Fruit fly (Drosophila melanogaster) whole organism, embryonic: ENCODE data around the gene CG1074.

Source experiments
- B-H1 ChIP-seq: fragments of 200-800 bp; sonication (Bioruptor generic); IDR thresholded peaks from 3 replicates; pipeline ENCODE4 v1.3.6; 2022; ENCODE audit warnings: missing biosample characterization, missing genetic modification characterization
- B-H2 ChIP-seq: fragments of 200-800 bp; sonication (Bioruptor generic); optimal IDR thresholded peaks from 2 replicates; lab custom pipeline; 2018; ENCODE audit warnings: missing biosample characterization, mild to moderate bottlenecking, missing genetic modification characterization
- CG10366 ChIP-seq: fragments of 200-800 bp; sonication (Bioruptor generic); IDR thresholded peaks from 2 replicates; pipeline ENCODE4 v1.3.6; 2022; ENCODE audit warnings: missing biosample characterization, missing genetic modification characterization
- CG10543 ChIP-seq: fragments of 200-800 bp; sonication (Bioruptor generic); optimal IDR thresholded peaks from 3 replicates; lab custom pipeline; 2017; ENCODE audit warnings: missing biosample characterization, mild to moderate bottlenecking, missing genetic modification characterization, moderate library complexity
- CG10654 ChIP-seq: fragments of 200-800 bp; sonication (Bioruptor generic); optimal IDR thresholded peaks from 2 replicates; lab custom pipeline; 2016; ENCODE audit warnings: missing biosample characterization, missing genetic modification characterization
- CG10959 ChIP-seq: fragments of 200-800 bp; sonication (Bioruptor generic); IDR thresholded peaks from 2 replicates; pipeline ENCODE4 v1.3.6; 2022; ENCODE audit warnings: missing biosample characterization, missing genetic modification characterization
- CG11696 ChIP-seq: fragments of 200-800 bp; sonication (Bioruptor generic); IDR thresholded peaks from 2 replicates; pipeline ENCODE4 v1.3.6; 2022; ENCODE audit warnings: missing biosample characterization, missing genetic modification characterization
- CG13296 ChIP-seq: fragments of 200-800 bp; sonication (Bioruptor generic); optimal IDR thresholded peaks from 3 replicates; lab custom pipeline; 2018; ENCODE audit warnings: missing biosample characterization, mild to moderate bottlenecking, missing genetic modification characterization
- CG16779 ChIP-seq: fragments of 200-800 bp; sonication (Bioruptor generic); IDR thresholded peaks from 2 replicates; pipeline ENCODE4 v1.3.6; 2022; ENCODE audit warnings: missing biosample characterization, missing genetic modification characterization
- CG17612 ChIP-seq: fragments of 200-800 bp; sonication (Bioruptor generic); IDR thresholded peaks from 2 replicates; pipeline ENCODE4 v1.3.6; 2022; ENCODE audit warnings: missing biosample characterization, missing genetic modification characterization
- CG1792 ChIP-seq: fragments of 200-800 bp; sonication (Bioruptor generic); optimal IDR thresholded peaks from 2 replicates; lab custom pipeline; 2016; ENCODE audit warnings: missing biosample characterization, missing genetic modification characterization
- CG18476 ChIP-seq: fragments of 200-800 bp; sonication (Bioruptor generic); optimal IDR thresholded peaks from 2 replicates; lab custom pipeline; 2016; ENCODE audit warnings: missing biosample characterization, mild to moderate bottlenecking, missing genetic modification characterization
- CG18619 ChIP-seq: fragments of 200-800 bp; sonication (Bioruptor generic); optimal IDR thresholded peaks from 3 replicates; lab custom pipeline; 2017; ENCODE audit warnings: missing biosample characterization, mild to moderate bottlenecking, missing genetic modification characterization
- CG2875 ChIP-seq: fragments of 200-800 bp; sonication (Bioruptor generic); optimal IDR thresholded peaks from 2 replicates; lab custom pipeline; 2017; ENCODE audit warnings: missing biosample characterization, mild to moderate bottlenecking, missing genetic modification characterization, missing genetic modification reagents
- CG30020 ChIP-seq: fragments of 200-800 bp; optimal IDR thresholded peaks from 2 replicates; lab custom pipeline; 2019; ENCODE audit warnings: missing biosample characterization, mild to moderate bottlenecking, missing genetic modification characterization, moderate library complexity
- CG30431 ChIP-seq: fragments of 200-800 bp; sonication (Bioruptor generic); optimal IDR thresholded peaks from 2 replicates; lab custom pipeline; 2017; ENCODE audit warnings: missing biosample characterization, missing genetic modification characterization
- CG31365 ChIP-seq: fragments of 200-800 bp; sonication (Bioruptor generic); optimal IDR thresholded peaks from 2 replicates; lab custom pipeline; 2018; ENCODE audit warnings: missing biosample characterization, mild to moderate bottlenecking, missing genetic modification characterization
- CG32532 ChIP-seq: fragments of 200-800 bp; sonication (Bioruptor generic); IDR thresholded peaks from 2 replicates; pipeline ENCODE4 v1.3.6; 2022; ENCODE audit warnings: missing biosample characterization, missing genetic modification characterization
- CG4404 ChIP-seq: fragments of 200-800 bp; sonication (Bioruptor generic); IDR thresholded peaks from 2 replicates; pipeline ENCODE4 v1.3.6; 2022; ENCODE audit warnings: missing biosample characterization, missing genetic modification characterization
- CG4424 ChIP-seq: fragments of 200-800 bp; sonication (Bioruptor generic); optimal IDR thresholded peaks from 3 replicates; lab custom pipeline; 2016; ENCODE audit warnings: missing biosample characterization, missing genetic modification characterization
- CG4854 ChIP-seq: fragments of 200-800 bp; sonication (Bioruptor generic); optimal IDR thresholded peaks from 2 replicates; lab custom pipeline; 2016; ENCODE audit warnings: missing biosample characterization, missing genetic modification characterization, inconsistent platforms
- CG6175 ChIP-seq: fragments of 200-800 bp; sonication (Bioruptor generic); IDR thresholded peaks from 3 replicates; pipeline ENCODE4 v1.3.6; 2022; ENCODE audit warnings: missing biosample characterization, missing genetic modification characterization
- CG6791 ChIP-seq: fragments of 200-800 bp; sonication (Bioruptor generic); IDR thresholded peaks from 3 replicates; pipeline ENCODE4 v1.3.6; 2022; ENCODE audit warnings: missing biosample characterization, missing genetic modification characterization; ENCODE audit not compliant: partially characterized antibody
- CG7963 ChIP-seq: fragments of 200-800 bp; sonication (Bioruptor generic); IDR thresholded peaks from 3 replicates; pipeline ENCODE4 v1.3.6; 2022; ENCODE audit warnings: missing biosample characterization, missing genetic modification characterization; ENCODE audit not compliant: partially characterized antibody
- Dbx ChIP-seq: fragments of 200-800 bp; sonication (Bioruptor generic); IDR thresholded peaks from 3 replicates; pipeline ENCODE4 v1.3.6; 2022; ENCODE audit warnings: missing biosample characterization, missing genetic modification characterization
- Ets65A ChIP-seq: fragments of 200-800 bp; sonication (Bioruptor generic); peaks from one replicate; lab custom pipeline; 2016; ENCODE audit warnings: missing biosample characterization, missing genetic modification characterization
- Fer3 ChIP-seq: fragments of 200-800 bp; sonication (Bioruptor generic); optimal IDR thresholded peaks from 2 replicates; lab custom pipeline; 2018; ENCODE audit warnings: missing biosample characterization, mild to moderate bottlenecking, missing genetic modification characterization, moderate library complexity
- Hsf ChIP-seq: fragments of 200-800 bp; sonication (Bioruptor generic); optimal IDR thresholded peaks from 3 replicates; lab custom pipeline; 2016; ENCODE audit warnings: missing biosample characterization, missing genetic modification characterization
- Myb ChIP-seq: fragments of 200-800 bp; sonication (Bioruptor generic); optimal IDR thresholded peaks from 2 replicates; lab custom pipeline; 2016; ENCODE audit warnings: missing biosample characterization, missing genetic modification characterization
- Neu2 ChIP-seq: fragments of 200-800 bp; sonication (Bioruptor generic); optimal IDR thresholded peaks from 3 replicates; lab custom pipeline; 2016; ENCODE audit warnings: missing biosample characterization, missing genetic modification characterization, borderline replicate concordance
- PHDP ChIP-seq: fragments of 200-800 bp; sonication (Bioruptor generic); optimal IDR thresholded peaks from 3 replicates; lab custom pipeline; 2018; ENCODE audit warnings: missing biosample characterization, mild to moderate bottlenecking, missing genetic modification characterization, moderate library complexity
- Poxn ChIP-seq: fragments of 200-800 bp; sonication (Bioruptor generic); IDR thresholded peaks from 2 replicates; pipeline ENCODE4 v1.3.6; 2022; ENCODE audit warnings: missing biosample characterization, missing genetic modification characterization
- az2 ChIP-seq: fragments of 200-800 bp; sonication (Bioruptor generic); optimal IDR thresholded peaks from 3 replicates; lab custom pipeline; 2016; ENCODE audit warnings: missing biosample characterization, missing genetic modification characterization
- bigmax ChIP-seq: fragments of 200-800 bp; sonication (Bioruptor generic); optimal IDR thresholded peaks from 2 replicates; lab custom pipeline; 2018; ENCODE audit warnings: missing biosample characterization, mild to moderate bottlenecking, missing genetic modification characterization
- cg ChIP-seq: fragments of 200-800 bp; sonication (Bioruptor generic); optimal IDR thresholded peaks from 3 replicates; lab custom pipeline; 2019; ENCODE audit warnings: missing biosample characterization, mild to moderate bottlenecking, missing genetic modification characterization, moderate library complexity
- crp ChIP-seq, 2 experiments: fragments of 200-800 bp; sonication (Bioruptor generic); optimal IDR thresholded peaks; 2 replicates in 1 of 2; 3 replicates in 1 of 2; lab custom pipeline; 2017; ENCODE audit warnings: missing biosample characterization in 2 of 2, missing genetic modification characterization in 2 of 2, mild to moderate bottlenecking in 1 of 2, moderate library complexity in 1 of 2
- danr ChIP-seq: fragments of 200-800 bp; sonication (Bioruptor generic); IDR thresholded peaks from 2 replicates; pipeline ENCODE4 v1.3.6; 2022; ENCODE audit warnings: missing biosample characterization, missing genetic modification characterization
- esg ChIP-seq: fragments of 200-800 bp; sonication (Bioruptor generic); conservative IDR thresholded peaks from 2 replicates; pipeline ENCODE4 v1.3.6; 2022; ENCODE audit warnings: missing biosample characterization, missing genetic modification characterization
- gt ChIP-seq: fragments of 200-800 bp; sonication (Bioruptor generic); IDR thresholded peaks from 2 replicates; pipeline ENCODE4 v1.3.6; 2022; ENCODE audit warnings: missing biosample characterization, missing genetic modification characterization
- insv ChIP-seq, 2 experiments: fragments of 200-800 bp; sonication (Bioruptor generic); optimal IDR thresholded peaks; 3 replicates each; lab custom pipeline; 2016 to 2018; ENCODE audit warnings: missing biosample characterization in 2 of 2, missing genetic modification characterization in 2 of 2
- p53 ChIP-seq: fragments of 200-800 bp; sonication (Bioruptor generic); optimal IDR thresholded peaks from 2 replicates; lab custom pipeline; 2016; ENCODE audit warnings: missing biosample characterization, missing genetic modification characterization
- pb ChIP-seq: fragments of 200-800 bp; sonication (Bioruptor generic); optimal IDR thresholded peaks from 3 replicates; lab custom pipeline; 2016; ENCODE audit warnings: missing biosample characterization, missing genetic modification characterization
- run ChIP-seq: fragments of 200-800 bp; sonication (Bioruptor generic); optimal IDR thresholded peaks from 3 replicates; lab custom pipeline; 2018; ENCODE audit warnings: missing biosample characterization, mild to moderate bottlenecking, missing genetic modification characterization
- sisA ChIP-seq: fragments of 200-800 bp; sonication (Bioruptor generic); IDR thresholded peaks from 2 replicates; pipeline ENCODE4 v1.3.6; 2022; ENCODE audit warnings: missing biosample characterization, missing genetic modification characterization
- ssp ChIP-seq: fragments of 200-800 bp; sonication (Bioruptor generic); IDR thresholded peaks from 2 replicates; pipeline ENCODE4 v1.3.6; 2022; ENCODE audit warnings: missing biosample characterization, missing genetic modification characterization
- tin ChIP-seq: fragments of 200-800 bp; sonication (Bioruptor generic); optimal IDR thresholded peaks from 3 replicates; lab custom pipeline; 2016; ENCODE audit warnings: missing biosample characterization, missing genetic modification characterization
- trem ChIP-seq: fragments of 200-800 bp; optimal IDR thresholded peaks from 3 replicates; lab custom pipeline; 2019; ENCODE audit warnings: missing biosample characterization, mild to moderate bottlenecking, missing genetic modification characterization, moderate library complexity
- vvl ChIP-seq: fragments of 200-800 bp; sonication (Bioruptor generic); IDR thresholded peaks from 2 replicates; pipeline ENCODE4 v1.3.6; 2022; ENCODE audit warnings: missing biosample characterization, missing genetic modification characterization
- zen ChIP-seq: fragments of 200-800 bp; sonication (Bioruptor generic); optimal IDR thresholded peaks from 3 replicates; lab custom pipeline; 2018; ENCODE audit warnings: missing biosample characterization, mild to moderate bottlenecking, missing genetic modification characterization, moderate library complexity

The CG1074 gene

dm6 chr3R:4478220-4479037 lies 44.7 kb downstream of the CG1074 start (continued):
- TF ChIP-seq CG30431 (GFP tag; lab: Kevin White, UChicago) (peak; percentile 73), sisA (peak; percentile 86), danr (peak; percentile 55), pb (peak; percentile 81), CG6791 (0 out of 3 replicates have a peak, but pooled peaks have one; percentile 35), trem (tag; lab: Kevin White, UChicago) (peak; percentile 61), CG31365 (tag; lab: Kevin White, UChicago) (peak; percentile 55), B-H1 (GFP tag; lab: Robert Waterston, UW) (peak; percentile 84; the same call in 2 of the 3 replicates), zen (tag; lab: Kevin White, UChicago) (peak; percentile 37), Neu2 (peak; percentile 11), CG10654 (GFP tag; lab: Kevin White, UChicago) (peak; percentile 82), CG18476 (GFP tag; lab: Kevin White, UChicago) (peak; percentile 84), CG2875 (GFP tag; lab: Kevin White, UChicago) (peak; percentile 76), Poxn (GFP tag; lab: Robert Waterston, UW) (0 out of 2 replicates have a peak, but pooled peaks have one; percentile 40), Myb (GFP tag; lab: Kevin White, UChicago) (peak; percentile 72), az2 (GFP tag; lab: Kevin White, UChicago) (peak; percentile 91), cg (GFP tag; lab: Kevin White, UChicago) (peak; percentile 89), CG10543 (GFP tag; lab: Kevin White, UChicago) (peak; percentile 75), gt (GFP tag; lab: Robert Waterston, UW) (peak; percentile 33; the same call in 1 of the 2 replicates), bigmax (GFP tag; lab: Kevin White, UChicago) (no peak), Fer3 (tag; lab: Kevin White, UChicago) (peak; percentile 82), CG1792 (peak; percentile 78), CG10366 (GFP tag; lab: Robert Waterston, UW) (peak; percentile 88), CG16779 (GFP tag; lab: Robert Waterston, UW) (peak; percentile 96), esg (GFP tag; lab: Robert Waterston, UW) (peak; percentile 66), CG6175 (GFP tag; lab: Robert Waterston, UW) (peak; percentile 57; the same call in 1 of the 3 replicates), run (tag; lab: Kevin White, UChicago) (peak; percentile 41), CG7963 (GFP tag; lab: Robert Waterston, UW) (no peak), CG4424 (peak; percentile 90), CG4404 (GFP tag; lab: Robert Waterston, UW) (peak; percentile 12; the same call in 1 of the 2 replicates), p53 (GFP tag; lab: Kevin White, UChicago) (peak; percentile 73), B-H2 (peak; percentile 47), PHDP (peak; percentile 89), Dbx (GFP tag; lab: Robert Waterston, UW) (peak; percentile 90), CG10959 (GFP tag; lab: Robert Waterston, UW) (peak; percentile 60; the same call in 1 of the 2 replicates), crp (GFP tag; optimal IDR thresholded peaks at IDR 0.05; lab: Kevin White, UChicago) (peak in 1 of 2 experiments; percentile 20), tin (GFP tag; lab: Kevin White, UChicago) (peak; percentile 87), CG32532 (GFP tag; lab: Robert Waterston, UW) (peak; percentile 95), insv (GFP tag; optimal IDR thresholded peaks at IDR 0.05; lab: Kevin White, UChicago) (no peak), Hsf (GFP tag; lab: Kevin White, UChicago) (peak; percentile 87), CG11696 (GFP tag; lab: Robert Waterston, UW) (peak; percentile 77; the same call in 1 of the 2 replicates), vvl (GFP tag; lab: Robert Waterston, UW) (peak; percentile 96), CG30020 (tag; lab: Kevin White, UChicago) (peak; percentile 22), CG13296 (GFP tag; lab: Kevin White, UChicago) (peak; percentile 83), ssp (peak; percentile 47; the same call in 1 of the 2 replicates), CG4854 (GFP tag; lab: Kevin White, UChicago) (peak; percentile 84), CG18619 (GFP tag; lab: Kevin White, UChicago) (peak; percentile 81), CG17612 (GFP tag; lab: Robert Waterston, UW) (peak; percentile 75), Ets65A (GFP tag; lab: Kevin White, UChicago) (peak; percentile 98)
